Worm (Caenorhabditis elegans) whole organism, L4 larva: ENCODE results near the gene his-40.

Experiments
- F26F4.8 ChIP-seq: fragments of 200-800 bp; sonication (Bioruptor generic); conservative IDR thresholded peaks from 2 replicates; pipeline ENCODE4 v1.3.6; 2022; ENCODE audit warnings: missing genetic modification characterization, missing compliant biosample characterization
- F44E2.7 ChIP-seq: fragments of 200-800 bp; sonication (Bioruptor generic); IDR thresholded peaks from 2 replicates; pipeline ENCODE4 v2.1.2; 2022; ENCODE audit warnings: missing genetic modification characterization, missing compliant biosample characterization
- T20F7.1 ChIP-seq: fragments of 200-800 bp; sonication (Bioruptor generic); optimal IDR thresholded peaks from 2 replicates; lab custom pipeline; 2018; ENCODE audit warnings: mild to moderate bottlenecking, missing genetic modification characterization, missing compliant biosample characterization
- T26A8.4 ChIP-seq: fragments of 200-800 bp; sonication (Bioruptor generic); IDR thresholded peaks from 2 replicates; pipeline ENCODE4 v1.3.6; 2022; ENCODE audit warnings: missing genetic modification characterization, missing compliant biosample characterization
- Y48G9A.11 ChIP-seq: fragments of 200-800 bp; sonication (Bioruptor generic); IDR thresholded peaks from 2 replicates; pipeline ENCODE4 v1.3.6; 2022; ENCODE audit warnings: missing genetic modification reagents, missing genetic modification characterization, missing compliant biosample characterization
- Y5F2A.4 ChIP-seq: fragments of 200-800 bp; sonication (Bioruptor generic); optimal IDR thresholded peaks from 2 replicates; lab custom pipeline; 2018; ENCODE audit warnings: mild to moderate bottlenecking, missing genetic modification characterization, missing compliant biosample characterization
- ZK337.2 ChIP-seq: fragments of 200-800 bp; sonication (Bioruptor generic); IDR thresholded peaks from 2 replicates; pipeline ENCODE4 v1.3.6; 2022; ENCODE audit warnings: missing genetic modification reagents, missing genetic modification characterization, missing compliant biosample characterization
- ZK546.5 ChIP-seq, 2 experiments: sonication (generic microtip); optimal IDR thresholded peaks; 2 replicates each; lab custom pipeline; 2017; ENCODE audit warnings: missing biosample characterization in 2 of 2, missing genetic modification characterization in 2 of 2
- aly-2 ChIP-seq: sonication (generic microtip); optimal IDR thresholded peaks from 2 replicates; lab custom pipeline; 2018; ENCODE audit warnings: missing biosample characterization, missing genetic modification characterization
- arid-1 ChIP-seq: fragments of 200-800 bp; sonication (Bioruptor generic); conservative IDR thresholded peaks from 2 replicates; pipeline ENCODE4 v1.3.6; 2022; ENCODE audit warnings: missing genetic modification reagents, missing genetic modification characterization, missing compliant biosample characterization
- attf-4 ChIP-seq: sonication (generic microtip); optimal IDR thresholded peaks from 3 replicates; lab custom pipeline; 2017; ENCODE audit warnings: missing biosample characterization, missing genetic modification characterization
- ceh-28 ChIP-seq: fragments of 150-350 bp; optimal IDR thresholded peaks from 2 replicates; lab custom pipeline; 2014; ENCODE audit warnings: missing biosample characterization, missing genetic modification reagents, missing genetic modification characterization
- ceh-44 ChIP-seq: fragments of 200-800 bp; sonication (Bioruptor generic); IDR thresholded peaks from 2 replicates; pipeline ENCODE4 v1.3.6; 2022; ENCODE audit warnings: missing genetic modification reagents, missing genetic modification characterization, missing compliant biosample characterization
- ceh-82 ChIP-seq: sonication (generic microtip); optimal IDR thresholded peaks from 2 replicates; lab custom pipeline; 2017; ENCODE audit warnings: missing biosample characterization, missing genetic modification characterization
- ces-1 ChIP-seq: fragments of 150-350 bp; sonication (generic microtip); optimal IDR thresholded peaks from 4 replicates; lab custom pipeline; 2014; ENCODE audit warnings: missing biosample characterization, missing genetic modification reagents, missing genetic modification characterization
- ctbp-1 ChIP-seq: fragments of 200-800 bp; sonication (Bioruptor generic); IDR thresholded peaks from 2 replicates; pipeline ENCODE4 v1.3.6; 2022; ENCODE audit warnings: missing genetic modification reagents, missing genetic modification characterization, missing compliant biosample characterization
- daf-12 ChIP-seq: fragments of 150-350 bp; optimal IDR thresholded peaks from 2 replicates; lab custom pipeline; 2014; ENCODE audit warnings: missing biosample characterization, missing genetic modification reagents, missing genetic modification characterization
- daf-16 ChIP-seq, 3 experiments: sonication (generic microtip); optimal IDR thresholded peaks; 2 replicates each; lab custom pipeline; 2016 to 2017; ENCODE audit warnings: missing genetic modification characterization in 3 of 3, missing genetic modification reagents in 3 of 3, mild to moderate bottlenecking in 2 of 3, missing compliant biosample characterization in 2 of 3, missing biosample characterization in 1 of 3, moderate library complexity in 1 of 3
- daf-19 ChIP-seq: fragments of 200-800 bp; sonication (Bioruptor generic); conservative IDR thresholded peaks from 2 replicates; pipeline ENCODE4 v1.3.6; 2022; ENCODE audit warnings: missing genetic modification characterization, missing compliant biosample characterization
- dmd-8 ChIP-seq: fragments of 200-800 bp; sonication (Bioruptor generic); IDR thresholded peaks from 2 replicates; pipeline ENCODE4 v1.3.6; 2022; ENCODE audit warnings: missing genetic modification characterization, missing compliant biosample characterization
- dve-1 ChIP-seq: sonication (generic microtip); optimal IDR thresholded peaks from 2 replicates; lab custom pipeline; 2017; ENCODE audit warnings: antibody characterized with exemption, mild to moderate bottlenecking, missing genetic modification characterization, missing compliant biosample characterization; ENCODE audit not compliant: insufficient read depth
- fkh-10 ChIP-seq: fragments of 150-350 bp; optimal IDR thresholded peaks from 2 replicates; lab custom pipeline; 2014; ENCODE audit warnings: missing biosample characterization, missing genetic modification reagents, missing genetic modification characterization
- fos-1 ChIP-seq: fragments of 150-350 bp; optimal IDR thresholded peaks from 2 replicates; lab custom pipeline; 2014; ENCODE audit warnings: missing biosample characterization, missing genetic modification characterization
- hif-1 ChIP-seq, 2 experiments: sonication (generic microtip); optimal IDR thresholded peaks; 2 replicates each; lab custom pipeline; 2016 to 2017; ENCODE audit warnings: missing compliant biosample characterization in 2 of 2, missing genetic modification characterization in 2 of 2, missing genetic modification reagents in 2 of 2, missing genotype in 2 of 2, mild to moderate bottlenecking in 1 of 2
- hmg-1.1 ChIP-seq: fragments of 200-800 bp; sonication (Bioruptor generic); IDR thresholded peaks from 2 replicates; pipeline ENCODE4 v1.3.6; 2022; ENCODE audit warnings: missing genetic modification reagents, missing genetic modification characterization, missing compliant biosample characterization
- lim-7 ChIP-seq: fragments of 200-800 bp; sonication (Bioruptor generic); IDR thresholded peaks from 2 replicates; pipeline ENCODE4 v1.3.6; 2022; ENCODE audit warnings: missing genetic modification characterization, missing compliant biosample characterization
- lin-15B ChIP-seq: fragments of 150-350 bp; sonication (generic microtip); optimal IDR thresholded peaks from 3 replicates; lab custom pipeline; 2014; ENCODE audit warnings: missing biosample characterization, missing genetic modification characterization
- lin-39 ChIP-seq: fragments of 150-350 bp; optimal IDR thresholded peaks from 2 replicates; lab custom pipeline; 2014; ENCODE audit warnings: missing biosample characterization, missing genetic modification reagents, missing genetic modification characterization
- lsy-2 ChIP-seq, 2 experiments: fragments of 150-350 bp in 1 of 2; sonication (generic microtip) in 1 of 2; optimal IDR thresholded peaks; 2 replicates each; lab custom pipeline; 2014 to 2017; ENCODE audit warnings: missing biosample characterization in 2 of 2, missing genetic modification characterization in 2 of 2
- madf-9 ChIP-seq: fragments of 200-800 bp; sonication (Bioruptor generic); conservative IDR thresholded peaks from 2 replicates; pipeline ENCODE4 v1.3.6; 2022; ENCODE audit warnings: missing genetic modification reagents, missing genetic modification characterization, missing compliant biosample characterization
- mdl-1 ChIP-seq, 2 experiments: fragments of 150-350 bp in 1 of 2; sonication (generic microtip) in 1 of 2; optimal IDR thresholded peaks; 2 replicates each; lab custom pipeline; 2014 to 2017; ENCODE audit warnings: missing biosample characterization in 2 of 2, missing genetic modification characterization in 2 of 2
- mdt-29 ChIP-seq: fragments of 200-800 bp; sonication (Bioruptor generic); IDR thresholded peaks from 2 replicates; pipeline ENCODE4 v1.3.6; 2022; ENCODE audit warnings: missing genetic modification reagents, missing genetic modification characterization, missing compliant biosample characterization
- mep-1 ChIP-seq: fragments of 150-350 bp; sonication (generic microtip); optimal IDR thresholded peaks from 3 replicates; lab custom pipeline; 2014; ENCODE audit warnings: missing biosample characterization, missing genetic modification characterization
- mes-2 ChIP-seq: sonication (generic microtip); optimal IDR thresholded peaks from 2 replicates; lab custom pipeline; 2016; ENCODE audit warnings: missing genotype, mild to moderate bottlenecking, missing genetic modification characterization, missing compliant biosample characterization; ENCODE audit not compliant: poor library complexity, severe bottlenecking
- mxl-2 ChIP-seq: fragments of 200-800 bp; sonication (Bioruptor generic); conservative IDR thresholded peaks from 2 replicates; pipeline ENCODE4 v1.3.6; 2022; ENCODE audit warnings: missing genetic modification reagents, missing genetic modification characterization, missing compliant biosample characterization
- mxl-3 ChIP-seq: fragments of 200-800 bp; sonication (Bioruptor generic); optimal IDR thresholded peaks from 2 replicates; lab custom pipeline; 2018; ENCODE audit warnings: mild to moderate bottlenecking, missing genetic modification characterization, missing compliant biosample characterization
- nhr-10 ChIP-seq: fragments of 150-350 bp; optimal IDR thresholded peaks from 2 replicates; lab custom pipeline; 2014; ENCODE audit warnings: missing biosample characterization, missing genetic modification characterization
- nhr-28 ChIP-seq: fragments of 150-350 bp; optimal IDR thresholded peaks from 2 replicates; lab custom pipeline; 2014; ENCODE audit warnings: missing biosample characterization, missing genetic modification characterization
- nhr-41 ChIP-seq: fragments of 200-800 bp; sonication (Bioruptor generic); IDR thresholded peaks from 2 replicates; pipeline ENCODE4 v1.3.6; 2022; ENCODE audit warnings: missing genetic modification reagents, missing genetic modification characterization, missing compliant biosample characterization
- nhr-42 ChIP-seq: fragments of 200-800 bp; sonication (Bioruptor generic); IDR thresholded peaks from 2 replicates; pipeline ENCODE4 v1.3.6; 2022; ENCODE audit warnings: missing genetic modification characterization, missing compliant biosample characterization
- rbr-2 ChIP-seq: sonication (generic microtip); optimal IDR thresholded peaks from 2 replicates; lab custom pipeline; 2016; ENCODE audit warnings: missing genotype, missing genetic modification characterization, missing compliant biosample characterization
- sdz-12 ChIP-seq: fragments of 200-800 bp; sonication (Bioruptor generic); optimal IDR thresholded peaks from 2 replicates; lab custom pipeline; 2018; ENCODE audit warnings: mild to moderate bottlenecking, missing genetic modification characterization, missing compliant biosample characterization
- spr-1 ChIP-seq: sonication (generic microtip); optimal IDR thresholded peaks from 2 replicates; lab custom pipeline; 2016; ENCODE audit warnings: mild to moderate bottlenecking, missing genetic modification characterization, missing compliant biosample characterization
- tag-97 ChIP-seq: fragments of 200-800 bp; sonication (Bioruptor generic); IDR thresholded peaks from 2 replicates; pipeline ENCODE4 v1.3.6; 2022; ENCODE audit warnings: missing genetic modification characterization, missing compliant biosample characterization
- unc-130 ChIP-seq: sonication (generic microtip); optimal IDR thresholded peaks from 2 replicates; lab custom pipeline; 2016; ENCODE audit warnings: missing genetic modification reagents, missing genetic modification characterization, missing compliant biosample characterization
- vab-7 ChIP-seq: fragments of 200-800 bp; sonication (Bioruptor generic); IDR thresholded peaks from 2 replicates; pipeline ENCODE4 v1.3.6; 2022; ENCODE audit warnings: missing genetic modification reagents, missing genetic modification characterization, missing compliant biosample characterization
- zfp-2 ChIP-seq: sonication (generic microtip); optimal IDR thresholded peaks from 2 replicates; lab custom pipeline; 2016; ENCODE audit warnings: mild to moderate bottlenecking, missing genetic modification characterization, missing compliant biosample characterization
- zfp-3 ChIP-seq: fragments of 200-800 bp; sonication (Bioruptor generic); conservative IDR thresholded peaks from 2 replicates; pipeline ENCODE4 v1.3.6; 2022; ENCODE audit warnings: missing genetic modification reagents, missing genetic modification characterization, missing compliant biosample characterization

The his-40 gene

DNA sequence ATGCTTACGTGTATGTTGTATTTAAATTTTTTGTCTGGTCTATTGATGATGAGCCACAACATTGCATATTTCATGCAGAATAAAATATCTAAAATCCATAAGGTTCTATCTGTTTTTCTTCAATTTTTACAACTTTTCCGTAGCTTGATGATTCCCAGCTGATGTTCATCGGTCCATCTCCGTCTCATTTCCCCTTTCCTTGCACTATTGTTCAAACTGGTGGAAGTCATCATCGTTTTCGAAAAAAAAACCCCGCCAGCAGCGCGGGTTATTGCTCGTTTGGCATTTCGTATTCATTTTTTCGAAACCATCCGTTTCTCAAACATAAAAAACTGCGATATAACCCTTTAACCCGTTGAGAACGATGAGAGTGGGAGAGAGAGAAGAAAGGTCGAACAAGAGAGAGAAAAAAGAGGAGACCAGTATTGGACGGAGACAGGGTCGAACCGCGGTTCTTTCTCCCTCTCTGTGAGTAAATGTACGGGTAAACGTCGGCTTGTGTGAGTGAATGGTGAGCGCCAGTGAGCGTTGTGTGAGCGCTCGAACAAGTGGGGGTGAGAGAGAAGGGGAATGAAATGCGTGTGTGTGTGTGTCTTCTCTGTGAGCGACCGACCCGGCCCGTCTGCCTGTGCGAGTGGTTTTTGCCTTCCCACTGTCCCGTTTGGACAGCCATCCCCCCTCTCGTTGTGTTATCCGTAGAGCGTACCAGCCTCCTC is 45.2 kb upstream of the his-40 start (continued):
- TF ChIP-seq madf-9 = peak; percentile 68; the same call in 1 of the 2 replicates
- peak; percentile 91 for TF ChIP-seq nhr-28 (tag; lab: Kevin White, UChicago)
- 0 out of 2 replicates have a peak, but pooled peaks have one; percentile 56 for TF ChIP-seq lim-7 (GFP tag; lab: Robert Waterston, UW)
- TF ChIP-seq T20F7.1 (GFP tag; lab: Kevin White, UChicago) = no peak
- TF ChIP-seq hmg-1.1 (GFP tag; lab: Robert Waterston, UW) = peak; percentile 96
- TF ChIP-seq lin-39 = no peak
- no peak for TF ChIP-seq tag-97 (GFP tag; lab: Robert Waterston, UW)
- TF ChIP-seq ZK546.5 (tag; optimal IDR thresholded peaks at IDR 0.05; lab: Kevin White, UChicago) = no peak
- TF ChIP-seq rbr-2 (tag; lab: Kevin White, UChicago) = peak; percentile 96
- TF ChIP-seq F44E2.7 = no peak
- 0 out of 2 replicates have a peak, but pooled peaks have one; percentile 14 for TF ChIP-seq mxl-2 (GFP tag; lab: Robert Waterston, UW)
- peak; percentile 85 for TF ChIP-seq nhr-41 (GFP tag; lab: Robert Waterston, UW)
- TF ChIP-seq nhr-10 (tag; lab: Kevin White, UChicago) = peak; percentile 61
- no peak for TF ChIP-seq F26F4.8
- TF ChIP-seq ces-1 (GFP tag; lab: Kevin White, UChicago) = peak; percentile 0
- TF ChIP-seq Y5F2A.4 (GFP tag; lab: Kevin White, UChicago) = no peak
- peak; percentile 91 for TF ChIP-seq mes-2
- peak; percentile 57 for TF ChIP-seq daf-16 (GFP tag; optimal IDR thresholded peaks at IDR 0.05; lab: Kevin White, UChicago)
- TF ChIP-seq daf-16 (tag; optimal IDR thresholded peaks at IDR 0.05; lab: Kevin White, UChicago) = peak; percentile 82
- TF ChIP-seq sdz-12 = no peak
- TF ChIP-seq arid-1 (GFP tag; lab: Robert Waterston, UW) = peak; percentile 85
- TF ChIP-seq lin-15B (tag; lab: Kevin White, UChicago) = no peak
- TF ChIP-seq vab-7 (GFP tag; lab: Robert Waterston, UW) = peak; percentile 65
- no peak for TF ChIP-seq unc-130
- TF ChIP-seq mdt-29 (GFP tag; lab: Robert Waterston, UW) = 0 out of 2 replicates have a peak, but pooled peaks have one; percentile 26
- TF ChIP-seq ctbp-1 (GFP tag; lab: Robert Waterston, UW) = peak; percentile 94
- peak; percentile 59 for TF ChIP-seq zfp-2 (tag; lab: Kevin White, UChicago)
- peak; percentile 4 for TF ChIP-seq ceh-28 (tag; lab: Kevin White, UChicago)
- TF ChIP-seq T26A8.4 = peak; percentile 86
- peak; percentile 77 for TF ChIP-seq zfp-3 (GFP tag; lab: Robert Waterston, UW)
- 0 out of 2 replicates have a peak, but pooled peaks have one; percentile 19 for TF ChIP-seq ZK337.2 (GFP tag; lab: Robert Waterston, UW)
- TF ChIP-seq mep-1 (tag; lab: Kevin White, UChicago) = peak; percentile 98
- no peak for TF ChIP-seq daf-19
- peak; percentile 79 for TF ChIP-seq fkh-10 (GFP tag; lab: Kevin White, UChicago)
- TF ChIP-seq lsy-2 (tag; optimal IDR thresholded peaks at IDR 0.05; lab: Kevin White, UChicago) = peak; percentile 77 to 79
- no peak for TF ChIP-seq aly-2 (tag; lab: Kevin White, UChicago)
- no peak for TF ChIP-seq daf-12 (tag; lab: Kevin White, UChicago)
- TF ChIP-seq dmd-8 (GFP tag; lab: Robert Waterston, UW) = 0 out of 2 replicates have a peak, but pooled peaks have one; percentile 9
- TF ChIP-seq hif-1 (tag; optimal IDR thresholded peaks at IDR 0.05; lab: Kevin White, UChicago) = peak in 1 of 2 experiments; percentile 77
- peak; percentile 83 for TF ChIP-seq spr-1
- TF ChIP-seq ceh-44 (GFP tag; lab: Robert Waterston, UW) = no peak
- peak; percentile 82 for TF ChIP-seq mxl-3 (GFP tag; lab: Kevin White, UChicago)
- TF ChIP-seq attf-4 (tag; lab: Kevin White, UChicago) = peak; percentile 21
- TF ChIP-seq mdl-1 (tag; optimal IDR thresholded peaks at IDR 0.05; lab: Kevin White, UChicago) = peak; percentile 19 to 76
- no peak for TF ChIP-seq fos-1 (tag; lab: Kevin White, UChicago)
- peak; percentile 95 for TF ChIP-seq dve-1 (tag; lab: Kevin White, UChicago)
- 0 out of 2 replicates have a peak, but pooled peaks have one; percentile 56 for TF ChIP-seq nhr-42
- TF ChIP-seq Y48G9A.11 (GFP tag; lab: Robert Waterston, UW) = no peak
- no peak for TF ChIP-seq ceh-82
